Worm (Caenorhabditis elegans) whole organism, L3 larva: ENCODE results near the gene dao-3.
A peak's percentile ranks its signal among the peaks of the same experiment; 100 is the strongest.

Experiments used
- R02D3.7 ChIP-seq: fragments of 150-350 bp; optimal IDR thresholded peaks from 2 replicates; lab custom pipeline; 2014; ENCODE audit warnings: missing biosample characterization, missing genetic modification characterization
- ZK546.5 ChIP-seq: sonication (generic microtip); optimal IDR thresholded peaks from 2 replicates; lab custom pipeline; 2017; ENCODE audit warnings: missing biosample characterization, missing genetic modification characterization
- aly-2 ChIP-seq: fragments of 150-350 bp; optimal IDR thresholded peaks from 2 replicates; lab custom pipeline; 2014; ENCODE audit warnings: missing biosample characterization, missing genetic modification characterization
- ama-1 ChIP-seq: fragments of 150-350 bp; optimal IDR thresholded peaks from 2 replicates; lab custom pipeline; 2018
- ceh-16 ChIP-seq: sonication (generic microtip); optimal IDR thresholded peaks from 2 replicates; lab custom pipeline; 2017; ENCODE audit warnings: missing biosample characterization, missing genetic modification characterization
- ceh-28 ChIP-seq: fragments of 150-350 bp; optimal IDR thresholded peaks from 2 replicates; lab custom pipeline; 2014; ENCODE audit warnings: missing biosample characterization, missing genetic modification reagents, missing genetic modification characterization
- ceh-82 ChIP-seq: fragments of 150-350 bp; optimal IDR thresholded peaks from 2 replicates; lab custom pipeline; 2014; ENCODE audit warnings: missing biosample characterization, missing genetic modification characterization
- ceh-9 ChIP-seq: sonication (generic microtip); optimal IDR thresholded peaks from 2 replicates; lab custom pipeline; 2018; ENCODE audit warnings: missing biosample characterization, missing genetic modification characterization
- daf-12 ChIP-seq: fragments of 150-350 bp; optimal IDR thresholded peaks from 2 replicates; lab custom pipeline; 2014; ENCODE audit warnings: missing biosample characterization, missing genetic modification reagents, missing genetic modification characterization
- egl-27 ChIP-seq: sonication (generic microtip); optimal IDR thresholded peaks from 4 replicates; lab custom pipeline; 2017; ENCODE audit warnings: missing biosample characterization, missing genetic modification reagents, missing genetic modification characterization
- egl-5 ChIP-seq: fragments of 150-350 bp; optimal IDR thresholded peaks from 2 replicates; lab custom pipeline; 2017; ENCODE audit warnings: missing biosample characterization, missing genetic modification reagents, missing genetic modification characterization, inconsistent platforms
- elt-2 ChIP-seq: sonication (generic microtip); optimal IDR thresholded peaks from 2 replicates; lab custom pipeline; 2016; ENCODE audit warnings: missing genetic modification reagents, mild to moderate bottlenecking, missing genetic modification characterization, missing compliant biosample characterization
- elt-3 ChIP-seq, 3 experiments: fragments of 150-350 bp in 1 of 3; sonication (generic microtip) in 2 of 3; optimal IDR thresholded peaks; 2 replicates in 2 of 3; 4 replicates in 1 of 3; lab custom pipeline; 2014 to 2017; ENCODE audit warnings: missing biosample characterization in 3 of 3, missing genetic modification characterization in 3 of 3
- eor-1 ChIP-seq, 2 experiments: fragments of 150-350 bp; optimal IDR thresholded peaks; 2 replicates each; lab custom pipeline; 2014 to 2018; ENCODE audit warnings: missing biosample characterization in 2 of 2, missing genetic modification characterization in 2 of 2
- fkh-2 ChIP-seq: fragments of 150-350 bp; optimal IDR thresholded peaks from 2 replicates; lab custom pipeline; 2014; ENCODE audit warnings: missing biosample characterization, missing genetic modification reagents, missing genetic modification characterization
- fos-1 ChIP-seq: fragments of 150-350 bp; optimal IDR thresholded peaks from 2 replicates; lab custom pipeline; 2014; ENCODE audit warnings: missing biosample characterization, missing genetic modification characterization
- jun-1 ChIP-seq: fragments of 150-350 bp; optimal IDR thresholded peaks from 2 replicates; lab custom pipeline; 2014; ENCODE audit warnings: missing biosample characterization, missing genetic modification reagents, missing genetic modification characterization
- lin-15B ChIP-seq: fragments of 150-350 bp; optimal IDR thresholded peaks from 2 replicates; lab custom pipeline; 2014; ENCODE audit warnings: missing biosample characterization, missing genetic modification characterization
- lin-39 ChIP-seq: fragments of 150-350 bp; optimal IDR thresholded peaks from 2 replicates; lab custom pipeline; 2018; ENCODE audit warnings: missing biosample characterization, missing genetic modification reagents, missing genetic modification characterization
- lsy-12 ChIP-seq: sonication (generic microtip); optimal IDR thresholded peaks from 2 replicates; lab custom pipeline; 2016; ENCODE audit warnings: mild to moderate bottlenecking, missing genetic modification characterization, missing compliant biosample characterization
- mml-1 ChIP-seq: fragments of 150-350 bp; sonication (generic microtip); optimal IDR thresholded peaks from 3 replicates; lab custom pipeline; 2014; ENCODE audit warnings: missing biosample characterization, missing genetic modification characterization
- nfya-1 ChIP-seq: sonication (generic microtip); optimal IDR thresholded peaks from 2 replicates; lab custom pipeline; 2017; ENCODE audit warnings: missing genetic modification characterization, mild to moderate bottlenecking, missing compliant biosample characterization, antibody characterized with exemption, moderate library complexity; ENCODE audit not compliant: insufficient read depth
- nhr-237 ChIP-seq: fragments of 150-350 bp; optimal IDR thresholded peaks from 2 replicates; lab custom pipeline; 2014; ENCODE audit warnings: missing biosample characterization, missing genetic modification characterization
- nhr-25 ChIP-seq: sonication (generic microtip); optimal IDR thresholded peaks from 2 replicates; lab custom pipeline; 2017; ENCODE audit warnings: missing biosample characterization, missing genetic modification characterization
- nhr-28 ChIP-seq: fragments of 150-350 bp; optimal IDR thresholded peaks from 2 replicates; lab custom pipeline; 2014; ENCODE audit warnings: missing biosample characterization, missing genetic modification characterization
- nhr-67 ChIP-seq: fragments of 150-350 bp; optimal IDR thresholded peaks from 2 replicates; lab custom pipeline; 2014; ENCODE audit warnings: missing biosample characterization, missing genetic modification characterization
- nhr-77 ChIP-seq: fragments of 150-350 bp; optimal IDR thresholded peaks from 2 replicates; lab custom pipeline; 2014; ENCODE audit warnings: missing biosample characterization, missing genetic modification characterization
- pha-4 ChIP-seq: fragments of 150-350 bp; optimal IDR thresholded peaks from 2 replicates; lab custom pipeline; 2014; ENCODE audit warnings: missing biosample characterization, missing genetic modification reagents, missing genetic modification characterization
- pqm-1 ChIP-seq: fragments of 150-350 bp; optimal IDR thresholded peaks from 2 replicates; lab custom pipeline; 2017; ENCODE audit warnings: missing biosample characterization, missing genetic modification characterization, inconsistent platforms
- sea-2 ChIP-seq: fragments of 150-350 bp; sonication (generic microtip); optimal IDR thresholded peaks from 4 replicates; lab custom pipeline; 2014; ENCODE audit warnings: missing biosample characterization, missing genetic modification reagents, missing genetic modification characterization
- skn-1 ChIP-seq: fragments of 150-350 bp; optimal IDR thresholded peaks from 2 replicates; lab custom pipeline; 2014; ENCODE audit warnings: missing biosample characterization, missing genetic modification characterization
- snpc-4 ChIP-seq: fragments of 150-350 bp; optimal IDR thresholded peaks from 2 replicates; lab custom pipeline; 2014; ENCODE audit warnings: missing biosample characterization, missing genetic modification characterization
- tbx-2 ChIP-seq: sonication (generic microtip); optimal IDR thresholded peaks from 2 replicates; lab custom pipeline; 2016; ENCODE audit warnings: mild to moderate bottlenecking, missing genetic modification characterization, missing compliant biosample characterization
- unc-39 ChIP-seq: sonication (generic microtip); optimal IDR thresholded peaks from 4 replicates; lab custom pipeline; 2017; ENCODE audit warnings: missing biosample characterization, missing genetic modification characterization
- ztf-4 ChIP-seq: fragments of 150-350 bp; optimal IDR thresholded peaks from 2 replicates; lab custom pipeline; 2014; ENCODE audit warnings: missing biosample characterization, missing genetic modification characterization

The dao-3 gene

DNA sequence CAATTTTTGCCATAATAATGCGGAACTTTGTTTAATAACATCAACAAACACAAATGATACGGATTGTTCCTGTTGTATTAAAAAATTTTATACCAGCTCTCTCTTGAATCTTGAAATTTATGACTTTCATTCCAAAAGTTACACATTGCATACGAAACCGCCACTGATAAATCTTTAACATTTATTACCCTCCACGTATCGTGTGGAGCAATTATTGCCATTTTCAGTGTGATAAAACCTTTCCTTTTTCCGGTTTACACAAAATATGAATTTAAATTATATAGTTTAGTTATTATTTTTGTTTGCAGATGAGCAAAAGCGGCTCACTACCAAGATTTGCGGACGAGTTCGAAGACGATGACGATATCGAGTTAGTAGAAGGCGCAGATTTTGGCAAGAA, 25.5 kb downstream of the dao-3 start, which contains the start of gene C18A11.3:
TSS of gene C18A11.3 (plus strand) at position 301 of the 400 bp plus-strand sequence.
- TF ChIP-seq elt-2 (tag; lab: Kevin White, UChicago) = peak; percentile 47
- no peak for TF ChIP-seq ama-1
- TF ChIP-seq, all 47 proteins: peak for 1

DNA sequence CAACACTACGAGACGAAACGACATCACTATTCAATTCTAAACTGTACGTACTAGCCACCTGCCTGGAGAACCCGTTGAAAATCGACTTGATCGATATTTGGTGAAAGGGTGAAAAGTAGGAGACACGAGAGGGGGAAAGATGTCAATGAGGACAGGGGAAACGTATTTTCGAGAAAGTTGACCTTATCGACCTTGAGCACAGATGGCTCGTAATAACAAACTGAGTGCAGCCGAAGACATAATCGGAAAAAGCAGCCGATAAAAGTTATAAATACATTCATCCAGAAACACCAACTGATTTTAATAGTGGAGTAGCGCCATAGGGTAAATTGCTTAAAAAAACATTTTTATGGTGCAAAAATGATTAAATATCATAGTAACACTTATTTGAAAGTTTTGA, 26.4 kb downstream of the dao-3 start:
- TF ChIP-seq pha-4 (tag; lab: Kevin White, UChicago) (no peak), nhr-25 (tag; lab: Kevin White, UChicago) (peak; percentile 48), ceh-28 (tag; lab: Kevin White, UChicago) (peak; percentile 47)

DNA sequence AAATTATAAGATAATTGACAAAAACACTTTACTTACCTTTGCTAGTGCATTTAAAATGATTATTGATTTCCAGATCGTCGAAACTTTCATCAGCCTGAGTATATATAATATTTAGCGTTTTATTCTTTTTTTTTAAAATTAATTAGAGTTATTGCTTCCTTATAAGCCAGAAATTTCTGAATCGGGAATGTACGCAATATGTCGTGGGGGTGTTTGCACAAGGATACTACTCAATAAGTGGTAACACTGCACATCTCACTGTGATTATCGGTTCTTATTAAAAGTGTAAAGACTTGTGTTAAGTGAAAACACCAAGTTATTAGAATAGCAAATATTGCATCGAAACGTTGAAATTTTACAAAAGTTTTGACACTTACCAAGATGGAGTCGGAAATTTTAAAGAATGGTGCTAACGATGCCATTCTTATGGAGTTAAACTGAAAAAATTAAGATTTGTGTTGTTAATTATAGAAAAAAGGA, 28.5 kb downstream of the dao-3 start, which contains the start of gene dim-1:
TSS of gene dim-1 (minus strand) at position 430 of the 480 bp plus-strand sequence.
- TF ChIP-seq fos-1 (tag; lab: Kevin White, UChicago) = no peak
- no peak for TF ChIP-seq aly-2 (tag; lab: Kevin White, UChicago)
- no peak for TF ChIP-seq nhr-28 (tag; lab: Kevin White, UChicago)
- no peak for TF ChIP-seq sea-2 (GFP tag; lab: Kevin White, UChicago)
- peak; percentile 0 for TF ChIP-seq snpc-4 (tag; lab: Kevin White, UChicago)
- TF ChIP-seq unc-39 (tag; lab: Kevin White, UChicago) = no peak
- no peak for TF ChIP-seq egl-27
- no peak for TF ChIP-seq ceh-9 (tag; lab: Kevin White, UChicago)
- TF ChIP-seq nfya-1 (tag; lab: Kevin White, UChicago) = peak; percentile 10
- TF ChIP-seq ceh-16 (tag; lab: Kevin White, UChicago) = no peak
- TF ChIP-seq egl-5 (tag; lab: Kevin White, UChicago) = no peak
- no peak for TF ChIP-seq daf-12 (tag; lab: Kevin White, UChicago)
- peak; percentile 57 for TF ChIP-seq ceh-28 (tag; lab: Kevin White, UChicago)

DNA sequence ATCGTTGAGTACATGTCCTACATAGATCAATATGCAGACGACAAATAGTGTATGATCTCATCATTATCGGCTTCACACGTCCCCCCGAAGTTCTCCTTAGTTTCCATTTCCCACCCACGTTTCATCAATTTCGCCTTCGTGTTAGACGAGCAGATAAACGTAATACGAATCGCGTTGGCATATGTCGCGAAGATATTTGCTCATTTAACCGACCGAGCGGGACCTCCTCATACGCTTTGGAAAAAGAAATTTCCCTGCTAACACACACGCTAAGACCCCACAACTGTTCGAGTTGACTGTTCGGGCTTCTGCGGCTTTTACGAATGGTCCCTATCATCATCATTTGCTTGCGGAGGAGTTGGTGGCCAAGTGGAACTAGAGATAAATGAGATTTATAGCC, 31.9 kb downstream of the dao-3 start:
- TF ChIP-seq ZK546.5 (tag; lab: Kevin White, UChicago) = no peak
- no peak for TF ChIP-seq lsy-12 (tag; lab: Kevin White, UChicago)
- TF ChIP-seq pha-4 (tag; lab: Kevin White, UChicago) = no peak
- TF ChIP-seq lin-39 (tag; lab: Kevin White, UChicago) = no peak
- no peak for TF ChIP-seq elt-3 (tag; optimal IDR thresholded peaks at IDR 0.05; lab: Kevin White, UChicago)
- TF ChIP-seq egl-27 = no peak
- no peak for TF ChIP-seq ceh-28 (tag; lab: Kevin White, UChicago)
- no peak for TF ChIP-seq mml-1 (tag; lab: Kevin White, UChicago)
- TF ChIP-seq nhr-67 (tag; lab: Kevin White, UChicago) = no peak
- no peak for TF ChIP-seq nhr-28 (tag; lab: Kevin White, UChicago)
- TF ChIP-seq nhr-237 (tag; lab: Kevin White, UChicago) = no peak
- no peak for TF ChIP-seq ceh-82 (tag; lab: Kevin White, UChicago)
- no peak for TF ChIP-seq eor-1 (tag; optimal IDR thresholded peaks at IDR 0.05; lab: Kevin White, UChicago)
- TF ChIP-seq, all 47 proteins: peak for 0

DNA sequence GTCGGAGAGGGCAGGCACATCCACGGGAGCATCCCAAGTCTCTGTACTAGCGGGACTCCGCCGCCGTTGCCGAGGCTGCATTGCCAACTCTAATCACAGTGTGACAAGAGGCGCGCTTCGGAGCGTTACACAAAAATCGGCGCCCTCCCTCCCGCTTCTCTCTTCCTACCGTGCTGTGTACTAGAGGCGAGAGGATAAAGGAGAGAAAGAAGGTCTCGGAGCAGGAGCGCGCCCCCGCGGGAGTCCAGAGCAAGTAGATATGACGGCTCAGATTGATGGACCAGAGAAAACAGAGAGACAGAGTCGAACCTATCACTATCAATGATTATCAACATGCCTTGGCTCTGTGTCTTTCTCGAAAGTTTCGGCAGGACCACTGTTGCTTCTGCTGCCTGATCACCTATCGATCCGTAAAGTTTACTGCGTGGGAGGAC, 33.3 kb downstream of the dao-3 start:
- TF ChIP-seq lin-15B (tag; lab: Kevin White, UChicago) = no peak
- peak; percentile 19 for TF ChIP-seq nfya-1 (tag; lab: Kevin White, UChicago)
- TF ChIP-seq ceh-28 (tag; lab: Kevin White, UChicago) = peak; percentile 49
- TF ChIP-seq, all 47 proteins: peak for 2

DNA sequence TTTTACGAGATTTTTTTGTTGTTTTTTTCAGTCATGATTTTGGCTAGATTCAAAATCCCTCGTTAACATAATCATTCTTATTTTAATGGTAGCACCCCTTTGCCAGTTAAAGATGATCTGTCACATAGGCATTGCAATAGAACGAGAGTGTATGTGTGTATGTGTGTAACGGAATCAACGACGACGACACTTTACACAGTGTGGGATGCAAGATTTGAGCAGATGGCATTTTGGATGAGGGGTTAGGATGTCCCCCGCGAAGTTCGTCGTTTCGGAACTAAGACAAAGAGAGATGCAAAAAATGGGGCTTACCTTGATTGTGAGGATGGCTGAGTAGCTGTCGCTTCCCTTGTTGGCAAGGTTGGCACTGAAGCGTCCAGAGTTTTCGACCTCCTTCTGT, 34.3 kb downstream of the dao-3 start:
- TF ChIP-seq ceh-9 (tag; lab: Kevin White, UChicago) = no peak
- no peak for TF ChIP-seq snpc-4 (tag; lab: Kevin White, UChicago)
- no peak for TF ChIP-seq R02D3.7 (tag; lab: Kevin White, UChicago)
- no peak for TF ChIP-seq skn-1 (tag; lab: Kevin White, UChicago)
- no peak for TF ChIP-seq ztf-4 (tag; lab: Kevin White, UChicago)
- no peak for TF ChIP-seq nhr-237 (tag; lab: Kevin White, UChicago)
- no peak for TF ChIP-seq mml-1 (tag; lab: Kevin White, UChicago)
- no peak for TF ChIP-seq fkh-2 (tag; lab: Kevin White, UChicago)
- no peak for TF ChIP-seq tbx-2 (tag; lab: Kevin White, UChicago)
- no peak for TF ChIP-seq jun-1 (tag; lab: Kevin White, UChicago)
- TF ChIP-seq nhr-77 (tag; lab: Kevin White, UChicago) = no peak
- no peak for TF ChIP-seq pqm-1 (tag; lab: Kevin White, UChicago)
- no peak for TF ChIP-seq nhr-28 (tag; lab: Kevin White, UChicago)
- TF ChIP-seq ama-1 = no peak
